Worm (Caenorhabditis elegans) whole organism, L4/young adult: ENCODE results near the gene chl-1.

Source experiments
- W03F9.2 ChIP-seq: fragments of 150-350 bp; optimal IDR thresholded peaks from 2 replicates; lab custom pipeline; 2014; ENCODE audit warnings: missing biosample characterization, missing genetic modification characterization
- him-1 ChIP-seq: sonication (generic microtip); optimal IDR thresholded peaks from 2 replicates; lab custom pipeline; 2016; ENCODE audit warnings: missing genotype, missing genetic modification reagents, missing genetic modification characterization, missing compliant biosample characterization

DNA sequence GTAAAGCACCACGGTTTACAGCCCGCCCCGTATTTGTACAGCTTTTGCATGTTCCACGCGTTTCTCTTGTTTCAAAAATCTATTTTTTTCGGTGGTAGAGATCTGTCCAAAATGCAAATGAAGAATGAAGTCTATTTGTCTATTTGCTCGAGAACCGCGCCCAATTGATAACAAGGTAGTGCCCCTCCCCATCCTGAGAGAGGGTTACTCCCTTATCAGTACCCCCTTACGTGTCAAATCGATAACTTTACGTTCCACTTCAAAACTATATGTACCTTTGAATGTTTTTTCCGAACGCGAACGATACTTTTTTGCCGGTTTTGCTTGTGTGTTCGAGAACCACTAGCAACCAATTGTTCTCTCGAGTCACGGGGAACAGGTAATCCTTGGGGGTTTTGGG lies 29.0 kb downstream of the chl-1 start:
- TF ChIP-seq W03F9.2 (tag; lab: Kevin White, UChicago) (no peak), him-1 (tag; lab: Kevin White, UChicago) (no peak)
